Worm (Caenorhabditis elegans) whole organism, dauer: ENCODE data around the gene pad-2.

Experiments
- unc-62 ChIP-seq: sonication (generic microtip); optimal IDR thresholded peaks from 2 replicates; lab custom pipeline; 2017; ENCODE audit warnings: missing biosample characterization, missing genetic modification reagents, missing genetic modification characterization

pad-2 gene

ce11 chrIII:10270778-10271307 is 8.1 kb upstream of the pad-2 start, which contains the start of gene cnk-1:
TSS of gene cnk-1 (plus strand) at chrIII:10271257.
- TF ChIP-seq unc-62 (GFP tag; lab: Kevin White, UChicago), result no peak

- TF ChIP-seq unc-62 (GFP tag; lab: Kevin White, UChicago), result no peak
These were observed 7.1 kb upstream of the pad-2 start for ce11 chrIII:10271807-10272206.

- TF ChIP-seq unc-62 (GFP tag; lab: Kevin White, UChicago), result no peak
These were observed 5.3 kb downstream of the pad-2 start for ce11 chrIII:10284214-10284613.

ce11 chrIII:10285623-10286022 is 6.7 kb downstream of the pad-2 start, which contains the start of gene K10G9.2:
TSS of gene K10G9.2 (plus strand) at chrIII:10285923.
- TF ChIP-seq unc-62 (GFP tag; lab: Kevin White, UChicago), result no peak

- no peak for TF ChIP-seq unc-62 (GFP tag; lab: Kevin White, UChicago)
These were observed 10.9 kb downstream of the pad-2 start for ce11 chrIII:10289790-10290189.

- TF ChIP-seq unc-62 (GFP tag; lab: Kevin White, UChicago), result no peak
These were observed 11.6 kb downstream of the pad-2 start for ce11 chrIII:10290541-10290940.

ce11 chrIII:10293362-10293761 is 14.4 kb downstream of the pad-2 start:
- no peak for TF ChIP-seq unc-62 (GFP tag; lab: Kevin White, UChicago)

- TF ChIP-seq unc-62 (GFP tag; lab: Kevin White, UChicago), result no peak
These were observed 15.0 kb downstream of the pad-2 start for ce11 chrIII:10293946-10294345.

- no peak for TF ChIP-seq unc-62 (GFP tag; lab: Kevin White, UChicago)
These were observed 15.9 kb downstream of the pad-2 start, which contains the start of gene vglu-2 for ce11 chrIII:10294837-10295236. TSS of gene vglu-2 (plus strand) at chrIII:10295137.

- TF ChIP-seq unc-62 (GFP tag; lab: Kevin White, UChicago), result no peak
These were observed 18.0 kb downstream of the pad-2 start for ce11 chrIII:10296904-10297303.

ce11 chrIII:10300078-10300477 is 21.2 kb downstream of the pad-2 start, which contains the start of gene vglu-3:
TSS of gene vglu-3 (plus strand) at chrIII:10300378.
- no peak for TF ChIP-seq unc-62 (GFP tag; lab: Kevin White, UChicago)

ce11 chrIII:10305295-10305694 is 26.4 kb downstream of the pad-2 start:
- no peak for TF ChIP-seq unc-62 (GFP tag; lab: Kevin White, UChicago)

- no peak for TF ChIP-seq unc-62 (GFP tag; lab: Kevin White, UChicago)
These were observed 27.1 kb downstream of the pad-2 start, which contains the start of gene T07A5.1 for ce11 chrIII:10306049-10306448. TSS of gene T07A5.1 (minus strand) at chrIII:10306197.

ce11 chrIII:10311016-10311415 is 32.1 kb downstream of the pad-2 start, which contains the start of gene T07A5.7:
TSS of gene T07A5.7 (minus strand) at chrIII:10311116.
- no peak for TF ChIP-seq unc-62 (GFP tag; lab: Kevin White, UChicago)

- TF ChIP-seq unc-62 (GFP tag; lab: Kevin White, UChicago), result no peak
These were observed 35.3 kb downstream of the pad-2 start for ce11 chrIII:10314234-10314633.

ce11 chrIII:10318062-10318609 is 39.2 kb downstream of the pad-2 start, which contains the start of the genes unc-50 and ostf-4:
TSS of gene unc-50 (minus strand) at chrIII:10318162.
TSS of gene ostf-4 (minus strand) at chrIII:10318559.
- no peak for TF ChIP-seq unc-62 (GFP tag; lab: Kevin White, UChicago)

ce11 chrIII:10318755-10319154 is 39.8 kb downstream of the pad-2 start, which contains the start of gene unc-69:
TSS of gene unc-69 (plus strand) at chrIII:10318939.
- no peak for TF ChIP-seq unc-62 (GFP tag; lab: Kevin White, UChicago)
